Worm (Caenorhabditis elegans) whole organism, L3 larva: Measurements from ENCODE around the gene acr-5.

ENCODE experiments used
- R02D3.7 ChIP-seq: fragments of 150-350 bp; optimal IDR thresholded peaks from 2 replicates; lab custom pipeline; 2014; ENCODE audit warnings: missing biosample characterization, missing genetic modification characterization
- aly-2 ChIP-seq: fragments of 150-350 bp; optimal IDR thresholded peaks from 2 replicates; lab custom pipeline; 2014; ENCODE audit warnings: missing biosample characterization, missing genetic modification characterization
- ceh-28 ChIP-seq: fragments of 150-350 bp; optimal IDR thresholded peaks from 2 replicates; lab custom pipeline; 2014; ENCODE audit warnings: missing biosample characterization, missing genetic modification reagents, missing genetic modification characterization
- ceh-82 ChIP-seq: fragments of 150-350 bp; optimal IDR thresholded peaks from 2 replicates; lab custom pipeline; 2014; ENCODE audit warnings: missing biosample characterization, missing genetic modification characterization
- ceh-9 ChIP-seq: sonication (generic microtip); optimal IDR thresholded peaks from 2 replicates; lab custom pipeline; 2018; ENCODE audit warnings: missing biosample characterization, missing genetic modification characterization
- daf-12 ChIP-seq: fragments of 150-350 bp; optimal IDR thresholded peaks from 2 replicates; lab custom pipeline; 2014; ENCODE audit warnings: missing biosample characterization, missing genetic modification reagents, missing genetic modification characterization
- egl-5 ChIP-seq: fragments of 150-350 bp; optimal IDR thresholded peaks from 2 replicates; lab custom pipeline; 2017; ENCODE audit warnings: missing biosample characterization, missing genetic modification reagents, missing genetic modification characterization, inconsistent platforms
- elt-1 ChIP-seq: fragments of 150-350 bp; optimal IDR thresholded peaks from 2 replicates; lab custom pipeline; 2014; ENCODE audit warnings: missing biosample characterization, missing genetic modification characterization
- elt-2 ChIP-seq: sonication (generic microtip); optimal IDR thresholded peaks from 2 replicates; lab custom pipeline; 2016; ENCODE audit warnings: missing genetic modification reagents, mild to moderate bottlenecking, missing genetic modification characterization, missing compliant biosample characterization
- fkh-10 ChIP-seq: sonication (generic microtip); optimal IDR thresholded peaks from 2 replicates; lab custom pipeline; 2017; ENCODE audit warnings: missing biosample characterization, missing genetic modification reagents, missing genetic modification characterization
- fkh-2 ChIP-seq: fragments of 150-350 bp; optimal IDR thresholded peaks from 2 replicates; lab custom pipeline; 2014; ENCODE audit warnings: missing biosample characterization, missing genetic modification reagents, missing genetic modification characterization
- fos-1 ChIP-seq: fragments of 150-350 bp; optimal IDR thresholded peaks from 2 replicates; lab custom pipeline; 2014; ENCODE audit warnings: missing biosample characterization, missing genetic modification characterization
- hmg-11 ChIP-seq: sonication (generic microtip); optimal IDR thresholded peaks from 2 replicates; lab custom pipeline; 2016; ENCODE audit warnings: missing genetic modification characterization, missing compliant biosample characterization
- lin-15B ChIP-seq: fragments of 150-350 bp; optimal IDR thresholded peaks from 2 replicates; lab custom pipeline; 2014; ENCODE audit warnings: missing biosample characterization, missing genetic modification characterization
- nfya-1 ChIP-seq: sonication (generic microtip); optimal IDR thresholded peaks from 2 replicates; lab custom pipeline; 2017; ENCODE audit warnings: missing genetic modification characterization, mild to moderate bottlenecking, missing compliant biosample characterization, antibody characterized with exemption, moderate library complexity; ENCODE audit not compliant: insufficient read depth
- nhr-11 ChIP-seq: fragments of 150-350 bp; optimal IDR thresholded peaks from 2 replicates; lab custom pipeline; 2014; ENCODE audit warnings: missing biosample characterization, missing genetic modification characterization
- nhr-23 ChIP-seq: fragments of 150-350 bp; optimal IDR thresholded peaks from 2 replicates; lab custom pipeline; 2014; ENCODE audit warnings: missing biosample characterization, missing genetic modification reagents, missing genetic modification characterization
- nhr-237 ChIP-seq: fragments of 150-350 bp; optimal IDR thresholded peaks from 2 replicates; lab custom pipeline; 2014; ENCODE audit warnings: missing biosample characterization, missing genetic modification characterization
- nhr-25 ChIP-seq: sonication (generic microtip); optimal IDR thresholded peaks from 2 replicates; lab custom pipeline; 2017; ENCODE audit warnings: missing biosample characterization, missing genetic modification characterization
- nhr-28 ChIP-seq: fragments of 150-350 bp; optimal IDR thresholded peaks from 2 replicates; lab custom pipeline; 2014; ENCODE audit warnings: missing biosample characterization, missing genetic modification characterization
- nhr-43 ChIP-seq: sonication (generic microtip); optimal IDR thresholded peaks from 2 replicates; lab custom pipeline; 2016; ENCODE audit warnings: mild to moderate bottlenecking, missing genetic modification characterization, missing compliant biosample characterization; ENCODE audit not compliant: poor library complexity, severe bottlenecking
- nhr-76 ChIP-seq: fragments of 150-350 bp; sonication (generic microtip); optimal IDR thresholded peaks from 5 replicates; lab custom pipeline; 2014; ENCODE audit warnings: missing biosample characterization, missing genetic modification characterization
- pha-4 ChIP-seq: fragments of 150-350 bp; optimal IDR thresholded peaks from 2 replicates; lab custom pipeline; 2014; ENCODE audit warnings: missing biosample characterization, missing genetic modification reagents, missing genetic modification characterization
- sea-2 ChIP-seq: fragments of 150-350 bp; sonication (generic microtip); optimal IDR thresholded peaks from 4 replicates; lab custom pipeline; 2014; ENCODE audit warnings: missing biosample characterization, missing genetic modification reagents, missing genetic modification characterization
- snpc-4 ChIP-seq: fragments of 150-350 bp; optimal IDR thresholded peaks from 2 replicates; lab custom pipeline; 2014; ENCODE audit warnings: missing biosample characterization, missing genetic modification characterization
- tbx-2 ChIP-seq: sonication (generic microtip); optimal IDR thresholded peaks from 2 replicates; lab custom pipeline; 2016; ENCODE audit warnings: mild to moderate bottlenecking, missing genetic modification characterization, missing compliant biosample characterization
- ztf-4 ChIP-seq: fragments of 150-350 bp; optimal IDR thresholded peaks from 2 replicates; lab custom pipeline; 2014; ENCODE audit warnings: missing biosample characterization, missing genetic modification characterization

acr-5 gene

ce11 chrIII:6514673-6515072, at the start of gene acr-5:
TSS of gene acr-5 (minus strand) at chrIII:6514773.
- TF ChIP-seq nhr-11 (tag; lab: Kevin White, UChicago): no peak
- TF ChIP-seq nhr-28 (tag; lab: Kevin White, UChicago): no peak
- no peak for TF ChIP-seq elt-1 (tag; lab: Kevin White, UChicago)
- TF ChIP-seq ceh-28 (tag; lab: Kevin White, UChicago): no peak
- no peak for TF ChIP-seq ceh-82 (tag; lab: Kevin White, UChicago)
- TF ChIP-seq nhr-23 (tag; lab: Kevin White, UChicago): no peak
- TF ChIP-seq sea-2 (GFP tag; lab: Kevin White, UChicago): no peak
- TF ChIP-seq aly-2 (tag; lab: Kevin White, UChicago): no peak
- TF ChIP-seq R02D3.7 (tag; lab: Kevin White, UChicago): no peak
- TF ChIP-seq hmg-11 (tag; lab: Kevin White, UChicago): no peak
- no peak for TF ChIP-seq nhr-43

ce11 chrIII:6558487-6558886, 43.9 kb upstream of the acr-5 start, which contains the start of gene C09E7.8:
TSS of gene C09E7.8 (minus strand) at chrIII:6558587.
- no peak for TF ChIP-seq nhr-76
- TF ChIP-seq fos-1 (tag; lab: Kevin White, UChicago): no peak
- no peak for TF ChIP-seq nhr-237
- no peak for TF ChIP-seq hmg-11 (tag; lab: Kevin White, UChicago)
- no peak for TF ChIP-seq elt-2 (tag; lab: Kevin White, UChicago)
- no peak for TF ChIP-seq nhr-25 (tag; lab: Kevin White, UChicago)
- no peak for TF ChIP-seq fkh-2 (tag; lab: Kevin White, UChicago)

ce11 chrIII:6551187-6552058, 36.9 kb upstream of the acr-5 start, which contains the start of gene C09E7.7:
TSS of gene C09E7.7 (minus strand) at chrIII:6551243.
- TF ChIP-seq nhr-43 (peak; percentile 63), hmg-11 (tag; lab: Kevin White, UChicago) (peak; percentile 11), elt-1 (tag; lab: Kevin White, UChicago) (peak; percentile 36), lin-15B (tag; lab: Kevin White, UChicago) (peak; percentile 21), nhr-25 (tag; lab: Kevin White, UChicago) (peak; percentile 15), pha-4 (tag; lab: Kevin White, UChicago) (peak; percentile 30), snpc-4 (tag; lab: Kevin White, UChicago) (peak; percentile 25), ceh-28 (tag; lab: Kevin White, UChicago) (peak; percentile 0), tbx-2 (peak; percentile 21), fkh-10 (peak; percentile 2), elt-2 (tag; lab: Kevin White, UChicago) (peak; percentile 16), nfya-1 (tag; lab: Kevin White, UChicago) (peak; percentile 50)

DNA sequence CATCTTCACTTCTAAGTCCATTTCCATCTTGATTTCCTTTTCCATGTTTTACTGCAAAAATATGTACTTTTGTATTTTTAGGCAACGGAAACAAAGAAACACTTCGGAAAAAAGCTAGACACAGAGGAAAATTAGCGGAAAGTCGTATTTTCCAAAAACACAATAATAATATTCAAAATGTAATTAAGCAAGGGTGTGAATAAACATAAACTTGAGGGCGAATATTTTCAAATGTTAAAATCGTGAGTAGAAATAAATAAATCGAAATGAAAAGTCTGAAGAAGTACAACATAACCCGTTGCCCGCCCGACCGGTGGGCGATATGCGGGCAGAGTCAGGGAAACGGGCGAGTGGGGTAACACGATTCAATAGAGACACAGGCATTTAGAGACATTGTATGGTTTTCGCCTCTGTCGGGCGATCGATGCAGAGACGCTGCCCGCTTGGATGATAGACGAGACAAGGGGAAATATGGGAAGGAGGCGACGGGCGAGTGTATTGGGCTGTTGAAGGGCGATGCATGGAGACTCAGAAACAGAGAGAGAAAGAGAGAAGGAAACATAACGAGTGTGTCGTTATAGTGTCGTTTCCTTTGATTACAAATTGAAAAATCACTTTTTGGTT, 22.5 kb upstream of the acr-5 start, which contains the start of gene C09E7.4:
Gene C09E7.4 (minus strand): TSS at position 51 of the 624 bp plus-strand sequence.
- no peak for TF ChIP-seq ztf-4 (tag; lab: Kevin White, UChicago)
- TF ChIP-seq nfya-1 (tag; lab: Kevin White, UChicago): peak; percentile 52
- peak; percentile 29 for TF ChIP-seq elt-2 (tag; lab: Kevin White, UChicago)
- peak; percentile 3 for TF ChIP-seq lin-15B (tag; lab: Kevin White, UChicago)
- peak; percentile 29 for TF ChIP-seq ceh-28 (tag; lab: Kevin White, UChicago)
- TF ChIP-seq tbx-2: no peak
- TF ChIP-seq pha-4 (tag; lab: Kevin White, UChicago): peak; percentile 29

DNA sequence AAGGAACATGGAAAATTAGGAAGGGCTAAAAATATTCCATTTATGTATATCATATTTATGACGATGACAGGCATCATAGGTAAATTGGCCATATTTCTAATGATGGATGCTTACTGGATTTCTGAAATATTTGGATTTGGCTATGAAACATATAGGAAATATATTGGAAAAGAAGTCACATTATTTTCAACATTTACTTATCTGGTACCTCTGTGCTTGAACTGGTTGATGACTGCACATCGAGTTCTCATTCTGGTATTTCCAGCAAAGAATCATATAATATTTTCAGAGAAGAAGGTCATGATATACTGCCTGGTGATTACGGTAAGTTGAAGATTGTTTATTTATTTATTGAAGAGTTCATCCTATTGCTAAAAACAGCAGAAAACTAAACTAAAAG, 18.1 kb upstream of the acr-5 start, which contains the start of gene srxa-5:
Gene srxa-5 (plus strand): TSS at position 301 of the 400 bp plus-strand sequence.
- TF ChIP-seq egl-5 (tag; lab: Kevin White, UChicago) (no peak), daf-12 (tag; lab: Kevin White, UChicago) (no peak), ceh-9 (tag; lab: Kevin White, UChicago) (no peak), aly-2 (tag; lab: Kevin White, UChicago) (no peak), elt-2 (tag; lab: Kevin White, UChicago) (no peak)
